Worm (Caenorhabditis elegans): ENCODE results near the gene sucl-1.

sucl-1 gene

ce11 chrX:14746948-14747347 is 6.9 kb upstream of the sucl-1 start, which contains the start of gene C05G5.2 (continued):
- TF ChIP-seq mes-2 (tag; optimal IDR thresholded peaks at IDR 0.05; ENCODE audit: poor library complexity, severe bottlenecking) (peak; percentile 93), nhr-28 (tag; optimal IDR thresholded peaks at IDR 0.05) (peak; percentile 94), ceh-32 (tag; optimal IDR thresholded peaks at IDR 0.05; ENCODE audit: poor library complexity) (no peak), hlh-11 (tag; optimal IDR thresholded peaks at IDR 0.05) (peak; percentile 96), nhr-10 (tag; optimal IDR thresholded peaks at IDR 0.05) (no peak), nhr-76 (tag; optimal IDR thresholded peaks at IDR 0.05) (no peak), nhr-41 (GFP tag; IDR thresholded peaks at IDR 0.05) (peak; percentile 52; the same call in 1 of the 2 replicates), dmd-8 (GFP tag; IDR thresholded peaks at IDR 0.05) (no peak), ceh-28 (tag; optimal IDR thresholded peaks at IDR 0.05) (no peak), mxl-2 (GFP tag; conservative IDR thresholded peaks at IDR 0.05) (no peak), attf-4 (tag; optimal IDR thresholded peaks at IDR 0.05) (no peak), fkh-10 (GFP tag; optimal IDR thresholded peaks at IDR 0.05) (peak; percentile 84)

- TF ChIP-seq nhr-48 (tag; optimal IDR thresholded peaks at IDR 0.05) (no peak), hlh-30 (tag; optimal IDR thresholded peaks at IDR 0.05; ENCODE audit: insufficient read depth) (no peak), ceh-82 (tag; optimal IDR thresholded peaks at IDR 0.05) (no peak), mxl-2 (GFP tag; conservative IDR thresholded peaks at IDR 0.05) (no peak), lin-1 (GFP tag; IDR thresholded peaks at IDR 0.05) (no peak), daf-16 (GFP tag; optimal IDR thresholded peaks at IDR 0.05) (no peak), daf-16 (tag; optimal IDR thresholded peaks at IDR 0.05) (no peak), ctbp-1 (GFP tag; IDR thresholded peaks at IDR 0.05) (no peak), dve-1 (tag; optimal IDR thresholded peaks at IDR 0.05; ENCODE audit: insufficient read depth) (no peak), cey-2 (tag; optimal IDR thresholded peaks at IDR 0.05; ENCODE audit: borderline replicate concordance, insufficient read depth) (no peak), nhr-111 (GFP tag; optimal IDR thresholded peaks at IDR 0.05) (no peak), arid-1 (GFP tag; conservative IDR thresholded peaks at IDR 0.05) (no peak), tra-1 (GFP tag; IDR thresholded peaks at IDR 0.05) (no peak), hlh-11 (tag; optimal IDR thresholded peaks at IDR 0.05) (no peak), ces-1 (GFP tag; optimal IDR thresholded peaks at IDR 0.05) (no peak), fos-1 (tag; optimal IDR thresholded peaks at IDR 0.05) (no peak), tag-97 (GFP tag; IDR thresholded peaks at IDR 0.05) (no peak), zag-1 (tag; optimal IDR thresholded peaks at IDR 0.05) (no peak), F37D6.2 (tag; optimal IDR thresholded peaks at IDR 0.05) (no peak), set-16 (GFP tag; IDR thresholded peaks at IDR 0.05) (no peak)
Measured at ce11 chrX:14751911-14752310, 1.9 kb upstream of the sucl-1 start, which contains the start of gene C05G5.3. TSS of gene C05G5.3 (minus strand) at chrX:14752011.

- no peak for TF ChIP-seq nhr-25 (tag; optimal IDR thresholded peaks at IDR 0.05; ENCODE audit: borderline replicate concordance, insufficient read depth)
- TF ChIP-seq nhr-77 (tag; optimal IDR thresholded peaks at IDR 0.05), result no peak
- peak; percentile 19; the same call in 1 of the 2 replicates for TF ChIP-seq dmd-6 (GFP tag; IDR thresholded peaks at IDR 0.05)
- no peak for TF ChIP-seq mdl-1 (tag; optimal IDR thresholded peaks at IDR 0.05)
- TF ChIP-seq ceh-82 (tag; optimal IDR thresholded peaks at IDR 0.05), result no peak
- no peak for TF ChIP-seq mdt-29 (GFP tag; IDR thresholded peaks at IDR 0.05)
- TF ChIP-seq F37D6.2 (tag; optimal IDR thresholded peaks at IDR 0.05), result no peak
- TF ChIP-seq nhr-102 (tag; optimal IDR thresholded peaks at IDR 0.05), result no peak
- no peak for TF ChIP-seq hif-1 (tag; optimal IDR thresholded peaks at IDR 0.05)
- TF ChIP-seq Y105C5A.15 (GFP tag; IDR thresholded peaks at IDR 0.05), result no peak
- no peak for TF ChIP-seq nhr-11 (tag; optimal IDR thresholded peaks at IDR 0.05)
- TF ChIP-seq ceh-28 (tag; optimal IDR thresholded peaks at IDR 0.05), result no peak
- TF ChIP-seq dve-1 (tag; optimal IDR thresholded peaks at IDR 0.05; ENCODE audit: insufficient read depth), result peak; percentile 15
- no peak for TF ChIP-seq spr-1 (tag; optimal IDR thresholded peaks at IDR 0.05)
- TF ChIP-seq spr-3 (GFP tag; optimal IDR thresholded peaks at IDR 0.05), result no peak
- TF ChIP-seq fkh-10 (GFP tag; optimal IDR thresholded peaks at IDR 0.05), result no peak
- TF ChIP-seq daf-16 (GFP tag; optimal IDR thresholded peaks at IDR 0.05), result no peak
- TF ChIP-seq daf-16 (tag; optimal IDR thresholded peaks at IDR 0.05), result no peak
- no peak for TF ChIP-seq duxl-1 (tag; optimal IDR thresholded peaks at IDR 0.05; ENCODE audit: poor library complexity)
- peak; percentile 28 for TF ChIP-seq pqm-1 (tag; optimal IDR thresholded peaks at IDR 0.05)
- no peak for TF ChIP-seq gei-8 (GFP tag; optimal IDR thresholded peaks at IDR 0.05)
- no peak for TF ChIP-seq skn-1 (tag; optimal IDR thresholded peaks at IDR 0.05)
- no peak for TF ChIP-seq lin-1 (GFP tag; IDR thresholded peaks at IDR 0.05)
Measured at ce11 chrX:14755847-14756246, 2.0 kb downstream of the sucl-1 start.
